Worm (Caenorhabditis elegans): ENCODE measurements around the gene H06H21.8.

Gene H06H21.8

DNA sequence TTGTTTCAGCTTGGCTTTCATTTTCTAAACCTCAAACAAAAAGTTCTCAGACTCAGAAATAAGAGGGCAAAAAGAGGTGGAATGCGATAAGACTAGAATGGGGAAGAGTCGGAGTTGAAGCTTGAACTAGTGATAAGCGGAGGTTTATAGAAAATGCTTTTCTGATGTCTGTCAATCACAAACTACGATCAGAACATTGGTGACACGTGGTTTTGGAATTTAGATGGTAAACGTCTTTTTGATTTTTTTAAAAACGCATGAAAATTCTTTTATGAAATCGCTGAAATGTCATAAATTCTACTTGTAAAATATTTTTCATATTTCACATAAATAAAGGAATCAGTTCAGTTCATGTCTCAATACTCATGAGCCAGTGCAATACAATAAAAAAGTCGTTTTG, at the start of gene H06H21.8:
TSS of gene H06H21.8 (minus strand) at position 78 of the 400 bp plus-strand sequence.
- no peak for TF ChIP-seq unc-62 (GFP tag; optimal IDR thresholded peaks at IDR 0.05)

DNA sequence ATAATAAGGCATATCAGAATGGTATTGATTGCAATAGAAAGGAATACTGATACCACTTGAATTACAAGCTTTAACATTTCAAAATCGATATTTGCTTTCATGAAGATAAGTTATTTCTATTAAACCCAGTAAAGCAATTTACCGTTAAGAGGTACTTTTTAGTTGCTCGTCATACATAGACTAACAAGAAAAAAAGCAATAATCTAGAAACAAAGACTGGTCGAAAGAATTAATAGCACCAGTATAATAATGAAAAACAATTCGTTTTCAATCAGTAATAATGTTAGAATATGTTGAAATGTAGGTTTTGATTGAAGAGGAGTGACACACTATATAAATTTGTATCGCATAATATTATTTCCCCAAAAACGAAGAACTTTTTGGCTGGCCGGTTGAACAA, 49.6 kb upstream of the H06H21.8 start, which contains the start of gene str-175:
TSS of gene str-175 (minus strand) at position 101 of the 400 bp plus-strand sequence.
- no peak for TF ChIP-seq unc-62 (GFP tag; optimal IDR thresholded peaks at IDR 0.05)

DNA sequence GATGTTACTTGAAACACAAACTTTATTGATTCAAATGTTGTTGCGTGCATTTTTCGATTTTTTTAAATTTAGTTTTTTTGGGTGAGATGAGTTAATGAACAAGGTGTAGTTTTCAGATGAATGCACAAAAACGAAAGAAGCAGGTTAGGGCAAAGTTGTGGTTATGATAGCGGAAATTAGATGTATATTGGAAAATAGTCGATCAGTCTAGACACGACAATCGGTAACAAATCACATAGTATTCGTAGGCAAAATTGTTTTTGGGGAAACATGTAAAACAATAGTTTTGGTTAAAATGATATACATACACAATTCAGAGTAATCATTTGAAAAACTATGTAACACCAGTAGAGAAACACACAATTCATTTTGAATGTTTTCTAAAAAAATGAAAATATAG, 46.7 kb upstream of the H06H21.8 start, which contains the start of gene str-172:
TSS of gene str-172 (minus strand) at position 101 of the 400 bp plus-strand sequence.
- TF ChIP-seq unc-62 (GFP tag; optimal IDR thresholded peaks at IDR 0.05) = no peak

DNA sequence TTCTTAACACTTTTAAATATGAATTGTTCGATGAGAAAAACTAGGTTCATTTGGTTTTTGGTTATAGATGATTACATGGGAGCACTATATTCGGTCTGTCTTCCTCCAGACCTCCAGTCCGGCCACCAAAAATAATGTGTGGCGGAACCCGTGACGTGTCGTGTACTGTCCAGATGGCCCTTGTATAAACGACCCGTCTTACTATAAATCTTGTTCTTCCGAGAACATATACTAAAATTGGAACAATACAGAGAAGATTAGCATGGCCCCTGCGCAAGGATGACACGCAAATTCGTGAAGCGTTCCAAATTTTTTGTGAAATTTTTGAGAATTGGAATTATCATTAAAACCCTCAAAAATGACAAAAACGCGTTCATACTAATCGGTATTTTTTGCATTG, 45.7 kb upstream of the H06H21.8 start:
- no peak for TF ChIP-seq unc-62 (GFP tag; optimal IDR thresholded peaks at IDR 0.05)

DNA sequence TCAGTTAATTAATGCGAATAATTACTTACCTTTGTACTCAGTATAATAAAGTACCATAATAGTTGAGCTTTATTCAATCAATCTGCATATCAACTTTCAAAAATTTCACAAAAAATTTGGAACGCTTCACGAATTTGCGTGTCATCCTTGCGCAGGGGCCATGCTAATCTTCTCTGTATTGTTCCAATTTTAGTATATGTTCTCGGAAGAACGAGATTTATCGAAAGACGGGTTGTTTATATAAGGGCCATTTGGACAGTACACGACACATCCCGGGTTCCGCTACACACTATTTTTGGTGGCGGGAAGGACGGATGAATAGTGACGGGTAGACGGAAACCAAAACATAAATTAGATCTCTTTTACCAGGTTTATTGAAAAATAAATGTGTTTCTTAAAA, 43.6 kb upstream of the H06H21.8 start:
- no peak for TF ChIP-seq unc-62 (GFP tag; optimal IDR thresholded peaks at IDR 0.05)

DNA sequence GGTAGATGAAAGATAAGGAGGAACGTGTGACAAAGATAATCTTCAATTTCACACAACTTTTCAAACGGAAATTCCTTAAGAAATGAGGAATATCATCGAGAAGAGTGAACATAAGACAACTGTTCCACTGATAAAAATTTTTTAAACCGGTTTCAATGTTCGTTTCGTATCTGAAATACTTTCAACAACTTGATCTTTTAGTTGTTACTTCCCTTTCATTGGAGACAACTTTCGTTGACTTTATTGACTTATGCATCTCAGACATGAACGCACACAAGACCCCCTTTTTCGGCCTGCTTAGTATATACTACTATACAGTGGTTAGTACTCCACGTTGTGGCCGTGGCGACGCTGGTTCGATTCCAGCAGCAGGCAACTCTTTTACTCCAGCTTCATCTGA, 40.5 kb upstream of the H06H21.8 start, which contains the start of the genes Y17G9A.4 and str-173:
TSS of gene Y17G9A.4 (minus strand) at position 101 of the 400 bp plus-strand sequence.
TSS of gene str-173 (plus strand) at position 325 of the 400 bp plus-strand sequence.
- no peak for TF ChIP-seq unc-62 (GFP tag; optimal IDR thresholded peaks at IDR 0.05)

DNA sequence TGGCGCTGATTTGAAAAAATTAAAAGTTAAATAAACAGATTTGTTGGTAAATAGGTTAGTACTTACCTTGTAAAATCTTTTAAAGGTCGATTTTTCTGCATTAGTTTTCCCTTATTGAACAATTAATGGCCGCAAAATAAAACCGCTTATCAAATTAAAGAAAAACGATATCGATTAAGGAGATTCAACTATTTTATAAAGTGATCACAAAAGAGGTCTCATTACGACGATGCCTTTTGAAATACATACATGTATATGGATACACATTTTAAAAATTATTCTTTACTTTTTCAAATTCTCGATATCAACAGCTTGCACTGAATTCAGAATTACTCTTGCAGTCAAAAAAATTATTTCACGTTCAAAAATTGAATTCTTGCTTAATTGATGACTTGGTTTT, 37.6 kb upstream of the H06H21.8 start, which contains the start of gene Y17G9A.3:
TSS of gene Y17G9A.3 (minus strand) at position 101 of the 400 bp plus-strand sequence.
- TF ChIP-seq unc-62 (GFP tag; optimal IDR thresholded peaks at IDR 0.05) = no peak

DNA sequence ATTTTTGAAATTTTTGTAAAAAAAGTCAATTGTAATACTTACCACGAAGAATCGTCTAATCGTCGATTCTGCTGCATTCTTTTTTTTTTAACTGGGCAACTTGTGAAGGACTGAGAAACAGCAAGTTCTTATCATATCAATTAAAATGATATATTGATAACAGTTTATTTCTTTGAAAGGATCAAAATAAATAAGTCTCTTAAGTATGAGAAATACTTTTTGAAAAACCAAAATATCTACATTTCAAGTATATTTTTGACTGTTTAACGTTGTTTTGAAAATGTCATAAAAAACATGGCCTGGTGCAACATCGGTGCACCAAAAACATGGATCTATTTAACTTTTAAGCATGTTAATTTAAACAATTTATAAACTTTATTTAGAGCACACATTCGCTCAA, 35.3 kb upstream of the H06H21.8 start, which contains the start of gene Y17G9A.2:
TSS of gene Y17G9A.2 (minus strand) at position 101 of the 400 bp plus-strand sequence.
- no peak for TF ChIP-seq unc-62 (GFP tag; optimal IDR thresholded peaks at IDR 0.05)

DNA sequence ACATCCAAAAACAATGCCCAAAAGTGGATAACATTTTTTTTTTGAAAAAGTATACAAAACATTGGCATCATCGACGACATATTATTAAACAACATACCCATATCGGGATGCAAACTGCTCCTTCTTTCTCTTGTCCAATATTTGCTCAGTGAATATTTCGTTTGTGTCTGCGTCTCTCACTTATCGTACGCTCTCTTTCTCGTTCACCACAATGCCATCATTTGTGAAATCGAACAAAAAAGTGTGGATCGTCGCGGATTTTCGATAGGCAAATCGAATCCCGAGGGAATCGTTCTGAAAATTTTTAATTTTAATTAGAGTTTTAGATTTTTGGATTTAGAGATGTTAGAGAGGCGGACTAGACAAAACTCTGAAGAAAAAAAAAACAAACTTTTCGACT, 25.9 kb upstream of the H06H21.8 start, which contains the start of gene tat-2:
TSS of gene tat-2 (minus strand) at position 101 of the 400 bp plus-strand sequence.
- no peak for TF ChIP-seq unc-62 (GFP tag; optimal IDR thresholded peaks at IDR 0.05)

DNA sequence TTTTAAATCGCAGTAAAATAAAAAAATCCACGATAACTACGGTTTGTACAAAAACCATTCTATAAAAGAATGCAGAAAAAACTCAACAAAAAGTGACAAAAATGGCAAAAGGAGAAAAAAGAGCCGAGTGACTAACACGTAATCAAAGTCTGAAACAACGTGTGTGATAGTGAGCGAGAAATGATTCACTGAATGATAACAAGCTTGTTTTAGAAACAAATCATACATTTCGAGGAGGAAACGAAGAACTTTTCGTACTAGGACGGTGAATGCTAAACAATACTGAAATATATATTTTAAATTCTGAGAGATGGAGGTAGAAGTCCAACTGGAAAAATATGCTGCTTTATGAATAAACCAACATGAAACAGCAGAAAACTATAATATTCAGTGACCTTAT, 21.1 kb upstream of the H06H21.8 start:
- TF ChIP-seq unc-62 (GFP tag; optimal IDR thresholded peaks at IDR 0.05) = no peak

DNA sequence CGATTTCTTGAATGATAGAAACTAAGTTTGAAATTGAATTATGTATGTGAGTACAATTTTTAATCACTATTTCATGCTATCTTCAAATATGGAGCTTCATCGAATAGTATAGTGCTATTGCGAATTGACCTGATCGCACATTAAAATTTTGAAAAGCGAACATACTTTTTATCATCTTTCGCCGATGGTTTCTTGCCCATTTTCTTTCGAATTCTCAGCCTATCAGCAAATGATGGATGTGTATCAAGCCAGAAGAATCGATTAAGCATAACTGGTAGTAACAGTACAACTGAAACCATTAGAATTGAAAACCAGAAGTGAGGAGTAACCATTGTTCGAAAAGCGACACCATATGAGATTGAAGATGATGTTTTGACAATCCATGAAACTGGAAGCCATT, 8.7 kb upstream of the H06H21.8 start:
- TF ChIP-seq unc-62 (GFP tag; optimal IDR thresholded peaks at IDR 0.05) = no peak

DNA sequence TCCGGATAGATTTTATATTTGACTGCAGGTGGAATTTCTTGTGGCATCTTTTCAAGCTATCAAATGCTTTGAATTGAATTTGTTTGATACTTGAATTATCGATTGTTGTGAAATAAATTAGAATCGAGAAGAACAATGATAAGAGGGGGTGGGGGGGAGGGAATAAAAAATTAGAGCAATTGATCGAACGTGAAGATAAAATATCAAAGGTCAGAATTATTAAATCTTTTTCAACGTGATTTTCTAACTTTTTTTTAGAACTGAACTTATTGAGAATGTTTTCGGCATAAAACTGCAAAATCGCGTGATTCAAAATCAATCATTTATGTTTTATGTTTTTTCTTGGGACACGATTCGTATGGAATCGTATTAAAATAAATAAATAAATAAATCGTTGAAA, 6.3 kb upstream of the H06H21.8 start, which contains the start of gene mpz-4:
TSS of gene mpz-4 (minus strand) at position 101 of the 400 bp plus-strand sequence.
- no peak for TF ChIP-seq unc-62 (GFP tag; optimal IDR thresholded peaks at IDR 0.05)

DNA sequence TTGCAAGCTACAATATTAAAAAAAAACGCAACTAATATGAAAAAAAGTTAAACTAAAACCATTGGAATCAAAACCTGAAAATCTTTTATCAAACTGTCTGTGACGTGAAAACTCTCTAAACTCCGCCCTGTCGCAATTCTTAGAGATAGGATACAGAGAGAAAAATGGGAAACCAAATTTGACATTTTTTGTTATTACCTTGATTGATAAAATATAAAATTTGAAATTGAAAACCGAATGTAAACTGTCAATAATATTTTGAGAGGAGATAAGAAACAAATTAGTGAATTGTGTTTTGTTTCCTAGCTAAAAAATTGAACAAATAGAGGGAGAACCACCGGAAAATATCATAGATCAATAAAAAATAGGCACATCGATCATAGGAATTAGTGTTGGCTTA, 912 bp upstream of the H06H21.8 start:
- TF ChIP-seq unc-62 (GFP tag; optimal IDR thresholded peaks at IDR 0.05) = no peak

DNA sequence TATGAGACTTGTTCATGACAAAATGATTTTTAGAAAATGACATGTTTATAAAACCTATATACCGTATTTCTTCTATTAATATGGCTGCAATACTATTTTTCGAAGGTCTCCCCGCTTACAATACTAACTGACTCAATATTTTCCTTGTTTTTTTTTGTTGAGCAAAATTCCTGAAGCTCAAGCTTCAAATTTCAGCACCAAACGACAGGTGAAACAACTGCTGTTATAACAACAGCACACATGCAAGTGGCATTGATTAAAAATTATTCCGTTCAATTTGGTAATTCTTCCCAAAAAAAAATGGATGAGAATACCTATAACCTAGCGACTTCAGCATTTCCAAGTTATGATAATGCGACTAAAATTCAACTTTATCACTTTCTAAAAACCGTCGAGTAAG, 6.7 kb downstream of the H06H21.8 start, which contains the start of gene srw-94:
TSS of gene srw-94 (plus strand) at position 301 of the 400 bp plus-strand sequence.
- TF ChIP-seq unc-62 (GFP tag; optimal IDR thresholded peaks at IDR 0.05) = no peak

DNA sequence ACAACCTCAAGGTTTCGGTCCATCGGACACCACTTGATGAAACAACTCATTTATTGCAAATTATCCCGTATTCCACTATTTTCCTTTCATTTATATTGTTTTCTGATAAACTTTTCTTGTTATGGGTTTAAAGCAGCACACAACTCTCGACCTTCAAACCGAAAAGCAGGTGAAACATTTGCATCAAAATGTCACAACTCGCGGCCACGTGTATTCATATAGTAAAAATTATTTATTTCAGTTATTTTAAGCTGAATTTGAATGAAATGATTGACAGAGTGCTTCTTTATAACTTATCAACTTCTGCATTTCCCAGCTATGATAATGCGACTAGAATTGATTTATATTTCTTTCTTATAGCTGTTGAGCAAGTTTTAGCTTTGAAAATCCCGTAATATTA, 9.1 kb downstream of the H06H21.8 start, which contains the start of gene srw-95:
TSS of gene srw-95 (plus strand) at position 213 of the 400 bp plus-strand sequence.
- TF ChIP-seq unc-62 (GFP tag; optimal IDR thresholded peaks at IDR 0.05) = no peak

DNA sequence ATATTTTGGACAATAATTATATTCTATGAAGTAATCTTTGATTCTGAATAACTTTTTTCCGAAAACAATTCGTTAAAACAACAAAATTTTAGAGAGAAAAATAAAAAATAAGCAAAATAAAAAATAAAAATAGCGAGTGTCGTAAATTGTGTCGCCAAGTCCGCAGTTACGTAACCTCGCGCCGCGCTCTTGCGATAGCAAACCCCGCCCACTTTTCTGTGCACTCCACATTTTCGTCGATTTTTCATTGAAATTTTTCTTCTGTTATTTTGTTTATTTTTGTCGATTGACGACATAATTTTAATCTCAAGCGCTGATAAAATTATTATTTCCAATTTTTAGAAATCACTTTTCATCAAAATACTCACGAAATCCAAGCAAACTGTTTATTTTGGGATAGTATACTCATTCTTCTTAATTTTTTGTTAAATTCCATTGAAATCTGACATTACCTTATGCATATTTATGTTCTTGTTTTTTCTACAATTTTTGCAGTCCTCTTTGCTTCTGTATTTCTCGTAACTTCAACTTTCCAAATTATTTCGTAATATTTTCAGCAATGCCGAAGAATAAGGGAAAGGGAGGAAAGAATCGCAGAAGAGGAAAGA, 10.4 kb downstream of the H06H21.8 start, which contains the start of gene eif-1.A:
TSS of gene eif-1.A (plus strand) at position 558 of the 608 bp plus-strand sequence.
- no peak for TF ChIP-seq unc-62 (GFP tag; optimal IDR thresholded peaks at IDR 0.05)

DNA sequence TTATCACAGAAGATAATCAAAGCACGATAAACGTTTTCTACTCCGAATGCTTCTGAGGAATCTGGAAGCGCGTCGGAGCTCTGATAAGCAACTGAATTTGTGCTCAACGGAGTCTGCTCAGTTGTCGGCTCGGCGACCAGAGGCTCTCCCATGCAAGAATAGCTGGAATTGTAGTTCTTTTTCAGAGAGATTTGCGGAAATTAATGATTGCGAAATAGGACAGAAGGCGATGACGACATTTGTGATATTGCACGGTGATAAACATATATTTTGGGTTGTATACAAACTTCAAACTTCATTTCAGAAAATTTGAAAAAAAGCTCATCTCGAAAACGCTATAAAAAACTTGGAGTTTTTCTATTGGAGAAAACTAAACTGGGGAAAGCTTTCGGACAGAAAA, 11.1 kb downstream of the H06H21.8 start, which contains the start of gene H06H21.37:
TSS of gene H06H21.37 (minus strand) at position 162 of the 400 bp plus-strand sequence.
- TF ChIP-seq unc-62 (GFP tag; optimal IDR thresholded peaks at IDR 0.05) = no peak
